Worm (Caenorhabditis elegans) whole organism, L4/young adult: Measurements from ENCODE around the gene mps-1.
A peak's percentile ranks its signal among the peaks of the same experiment; 100 is the strongest.

Experiments used
- W03F9.2 ChIP-seq: fragments of 150-350 bp; optimal IDR thresholded peaks from 2 replicates; lab custom pipeline; 2014; ENCODE audit warnings: missing biosample characterization, missing genetic modification characterization
- dao-5 ChIP-seq: sonication (generic microtip); optimal IDR thresholded peaks from 2 replicates; lab custom pipeline; 2016; ENCODE audit warnings: missing genotype, missing genetic modification characterization, moderate library complexity, missing compliant biosample characterization
- him-1 ChIP-seq: sonication (generic microtip); optimal IDR thresholded peaks from 2 replicates; lab custom pipeline; 2016; ENCODE audit warnings: missing genotype, missing genetic modification reagents, missing genetic modification characterization, missing compliant biosample characterization

Gene mps-1

ce11 chrII:6294261-6294660 is at the start of gene mps-1:
Gene mps-1, minus strand, starts transcription at chrII:6294361.
- TF ChIP-seq W03F9.2 = no peak
- TF ChIP-seq dao-5 (tag; lab: Kevin White, UChicago) = no peak
- no peak for TF ChIP-seq him-1

ce11 chrII:6343893-6344292 is 49.7 kb upstream of the mps-1 start, which contains the start of gene txt-18:
Gene txt-18, plus strand, starts transcription at chrII:6344072.
- TF ChIP-seq dao-5 (tag; lab: Kevin White, UChicago) (no peak), him-1 (no peak), W03F9.2 (no peak)

DNA sequence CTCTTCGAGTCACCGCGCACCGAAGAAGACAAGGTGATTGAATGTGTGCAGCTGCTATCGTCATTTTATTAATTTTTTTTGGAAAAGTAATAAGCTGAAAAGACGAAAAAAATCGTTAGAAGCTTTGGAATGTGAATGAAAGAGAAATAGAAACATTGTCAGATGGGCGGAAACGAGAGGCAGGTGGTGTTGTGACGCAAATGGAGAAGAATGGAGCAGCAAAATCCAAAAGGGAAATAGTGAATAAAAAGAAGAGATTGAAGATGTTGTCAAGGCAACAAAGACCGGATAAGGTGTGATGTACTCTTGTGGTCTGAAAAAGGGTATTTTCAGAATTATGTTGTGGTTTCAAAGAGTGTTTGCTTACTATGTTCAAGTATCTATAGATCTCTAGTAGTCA is 48.3 kb upstream of the mps-1 start:
- TF ChIP-seq W03F9.2 (no peak), dao-5 (tag; lab: Kevin White, UChicago) (no peak), him-1 (no peak)

DNA sequence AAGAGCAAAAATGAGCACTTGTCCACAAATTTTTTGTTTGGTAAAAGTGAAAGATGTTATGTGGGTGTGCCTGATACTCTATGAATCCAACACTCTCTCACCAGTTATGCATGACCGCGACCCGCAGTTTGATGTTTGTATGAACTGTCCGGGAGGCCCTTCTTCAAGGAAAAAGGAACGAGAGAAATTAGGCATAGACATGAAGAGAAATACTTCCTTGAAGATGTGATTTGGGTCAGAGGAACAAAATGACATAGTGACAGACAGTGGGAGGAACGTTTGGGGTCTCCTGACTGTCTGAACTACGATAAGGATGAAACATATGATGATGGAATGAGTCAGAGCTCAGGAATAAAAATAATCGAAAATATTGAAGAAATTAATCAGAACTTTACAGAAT is 46.9 kb upstream of the mps-1 start:
- TF ChIP-seq W03F9.2 (no peak), dao-5 (tag; lab: Kevin White, UChicago) (no peak), him-1 (no peak)

ce11 chrII:6339948-6340347 is 45.8 kb upstream of the mps-1 start, which contains the start of gene C32D5.7:
Gene C32D5.7, minus strand, starts transcription at chrII:6340048.
- TF ChIP-seq dao-5 (tag; lab: Kevin White, UChicago) (no peak), W03F9.2 (no peak), him-1 (no peak)

DNA sequence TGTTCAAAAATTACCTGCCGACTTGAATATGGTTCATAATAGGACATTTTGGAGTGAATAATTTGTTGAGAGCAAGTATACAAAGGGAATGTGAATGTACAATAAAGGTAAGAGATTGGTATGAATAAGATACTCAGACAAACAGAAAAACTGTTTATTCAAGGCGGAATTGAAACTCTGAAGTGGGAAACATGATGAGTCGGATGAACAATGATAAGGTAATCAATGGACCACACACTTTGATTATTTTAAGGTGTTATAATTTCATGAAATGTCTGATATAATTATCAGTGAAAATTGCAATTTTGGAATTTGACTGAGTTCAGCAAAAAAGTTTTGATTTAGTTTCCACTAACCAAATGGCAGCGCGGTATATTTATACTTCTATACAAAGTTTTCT is 45.4 kb upstream of the mps-1 start:
- TF ChIP-seq W03F9.2 (no peak), dao-5 (tag; lab: Kevin White, UChicago) (no peak), him-1 (no peak)

DNA sequence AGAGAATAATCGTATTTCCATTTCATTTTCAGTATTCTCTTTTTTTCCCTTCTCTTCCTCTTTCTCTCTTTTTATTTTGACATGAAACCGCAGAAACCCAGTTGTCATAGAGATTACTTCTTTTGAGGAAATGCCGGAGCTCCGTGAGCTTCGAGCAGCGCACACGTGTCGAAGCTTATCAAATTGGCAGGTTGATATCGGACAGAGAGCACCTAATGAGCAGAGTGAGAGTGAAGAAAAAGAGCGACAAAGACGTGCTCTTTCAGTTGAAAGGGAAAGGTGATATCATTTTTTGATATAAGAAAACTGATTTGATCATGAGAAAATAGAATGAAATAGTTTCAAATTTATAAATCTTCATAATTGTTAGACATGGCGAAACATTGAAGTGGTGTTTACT is 41.2 kb upstream of the mps-1 start, which contains the start of gene C32D5.14:
TSS of gene C32D5.14 (plus strand) at position 131 of the 400 bp plus-strand sequence.
- TF ChIP-seq W03F9.2 (no peak), dao-5 (tag; lab: Kevin White, UChicago) (no peak), him-1 (no peak)

- TF ChIP-seq dao-5 (tag; lab: Kevin White, UChicago) (no peak), W03F9.2 (no peak), him-1 (no peak)
These were observed 40.6 kb upstream of the mps-1 start for ce11 chrII:6334745-6335260.

ce11 chrII:6333887-6334286 is 39.7 kb upstream of the mps-1 start, which contains the start of gene ttc-39B:
Gene ttc-39B, minus strand, starts transcription at chrII:6333987.
- no peak for TF ChIP-seq him-1
- no peak for TF ChIP-seq dao-5 (tag; lab: Kevin White, UChicago)
- TF ChIP-seq W03F9.2 = no peak

ce11 chrII:6331222-6331830 is 37.2 kb upstream of the mps-1 start, which contains the start of gene set-4:
Gene set-4, minus strand, starts transcription at chrII:6331341.
- TF ChIP-seq dao-5 (tag; lab: Kevin White, UChicago) = no peak
- peak; percentile 78 for TF ChIP-seq him-1
- peak; percentile 51 for TF ChIP-seq W03F9.2

- no peak for TF ChIP-seq dao-5 (tag; lab: Kevin White, UChicago)
These were observed 34.5 kb upstream of the mps-1 start for ce11 chrII:6328672-6329071.

- TF ChIP-seq him-1 (no peak), W03F9.2 (no peak), dao-5 (tag; lab: Kevin White, UChicago) (no peak)
These were observed 33.2 kb upstream of the mps-1 start for ce11 chrII:6327317-6327716.

ce11 chrII:6324086-6324485 is 29.9 kb upstream of the mps-1 start, which contains the start of gene sma-6:
Gene sma-6, plus strand, starts transcription at chrII:6324484.
- TF ChIP-seq W03F9.2 (no peak), dao-5 (tag; lab: Kevin White, UChicago) (no peak), him-1 (no peak)

DNA sequence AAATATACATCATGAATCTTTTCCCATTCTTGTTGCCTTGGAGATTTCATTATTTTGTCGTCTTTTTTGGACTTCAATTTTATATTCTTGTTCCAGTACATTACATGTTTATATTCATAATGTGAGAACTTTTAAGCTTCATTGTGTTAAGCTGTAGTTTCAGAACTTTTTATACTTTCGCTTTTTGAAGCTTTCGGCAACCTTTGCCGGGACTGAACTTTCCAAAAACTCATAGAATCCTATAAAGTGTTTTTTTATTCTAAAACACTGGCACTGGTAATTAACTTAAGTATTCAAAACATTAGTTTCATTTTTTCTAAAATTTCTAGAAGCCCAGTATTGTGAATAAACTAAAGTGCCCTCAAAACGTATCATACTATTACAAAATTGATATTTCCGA is 28.8 kb upstream of the mps-1 start, which contains the start of gene C32D5.4:
TSS of gene C32D5.4 (minus strand) at position 101 of the 400 bp plus-strand sequence.
- no peak for TF ChIP-seq dao-5 (tag; lab: Kevin White, UChicago)
- TF ChIP-seq W03F9.2 = no peak
- no peak for TF ChIP-seq him-1

DNA sequence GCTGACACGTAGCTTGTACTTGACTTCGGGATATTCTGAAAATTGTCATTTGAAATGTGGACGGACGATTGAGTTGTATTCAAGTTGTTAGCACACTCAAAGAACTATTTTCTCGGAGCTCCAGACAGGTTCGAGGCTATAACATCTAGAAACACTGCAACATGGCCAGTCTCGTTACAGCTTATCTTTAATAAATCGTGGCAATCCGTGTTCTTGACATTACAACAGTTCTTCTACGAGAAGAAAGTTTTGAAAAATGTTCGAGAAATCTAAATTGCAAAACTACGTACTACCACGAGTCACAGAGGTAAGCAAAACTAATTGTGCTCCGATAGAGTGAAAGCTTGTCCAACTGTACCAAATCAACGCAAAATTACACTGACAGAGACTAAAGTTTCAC is 27.9 kb upstream of the mps-1 start:
- no peak for TF ChIP-seq him-1
- TF ChIP-seq W03F9.2 = no peak
- TF ChIP-seq dao-5 (tag; lab: Kevin White, UChicago) = no peak
